Fruit fly (Drosophila melanogaster) whole organism, embryonic: ENCODE results near the gene CG32645.

Experiments
- MTF-1 ChIP-seq: fragments of 200-800 bp; sonication (Bioruptor generic); optimal IDR thresholded peaks from 2 replicates; lab custom pipeline; 2018; ENCODE audit warnings: missing biosample characterization, mild to moderate bottlenecking, missing genetic modification characterization, borderline replicate concordance
- Taf1 ChIP-seq: fragments of 200-800 bp; sonication (Bioruptor generic); IDR thresholded peaks from 2 replicates; pipeline ENCODE4 v1.3.6; 2022; ENCODE audit warnings: missing biosample characterization, missing genetic modification characterization
- crp ChIP-seq, 2 experiments: fragments of 200-800 bp; sonication (Bioruptor generic); optimal IDR thresholded peaks; 2 replicates in 1 of 2; 3 replicates in 1 of 2; lab custom pipeline; 2017; ENCODE audit warnings: missing biosample characterization in 2 of 2, missing genetic modification characterization in 2 of 2, mild to moderate bottlenecking in 1 of 2, moderate library complexity in 1 of 2
- usp ChIP-seq: fragments of >200 bp; optimal IDR thresholded peaks from 2 replicates; lab custom pipeline; 2017; ENCODE audit warnings: missing biosample characterization, missing genetic modification characterization

- no peak for TF ChIP-seq MTF-1 (GFP tag; lab: Kevin White, UChicago)
- TF ChIP-seq Taf1: no peak
- TF ChIP-seq usp: no peak
- no peak for TF ChIP-seq crp (GFP tag; optimal IDR thresholded peaks at IDR 0.05; lab: Kevin White, UChicago)
These were observed 26.7 kb upstream of the CG32645 start, which contains the start of gene Chpf for dm6 chrX:13112238-13112829.
